Worm (Caenorhabditis elegans): ENCODE measurements around the gene gly-11.
A peak's percentile ranks its signal among the peaks of the same experiment; 100 is the strongest.

The gly-11 gene

DNA sequence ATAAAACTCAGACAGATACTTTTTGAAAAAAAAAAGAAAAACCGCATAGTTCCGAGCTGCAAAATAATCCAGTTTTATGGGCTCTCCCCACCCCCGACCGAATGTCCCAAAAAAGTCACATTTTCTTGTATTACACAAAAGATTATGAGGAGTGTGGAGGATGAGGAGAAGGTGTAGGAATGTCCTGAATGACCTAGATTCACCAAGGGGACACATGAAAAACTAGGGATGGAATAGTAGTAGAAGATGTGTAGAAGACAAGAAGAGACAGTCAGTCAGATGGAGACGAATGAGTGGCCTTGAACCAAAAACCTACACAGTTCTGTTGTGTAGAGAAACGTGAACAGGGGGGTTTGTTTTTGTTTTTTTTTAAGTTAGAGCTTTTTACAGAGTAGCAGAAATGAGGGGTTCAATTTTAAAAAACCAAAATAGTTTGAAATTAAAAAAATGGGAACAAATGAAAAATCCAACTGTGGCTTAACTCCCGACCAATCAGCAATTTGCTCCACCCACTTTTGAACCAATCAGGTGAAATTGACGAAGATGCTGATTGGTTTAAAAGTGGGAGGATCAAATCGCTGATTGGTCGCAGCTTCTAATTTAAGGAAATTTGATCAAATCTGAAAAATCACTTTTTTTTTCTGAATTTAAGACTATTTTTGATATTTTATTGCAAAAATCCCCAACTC, 34.5 kb downstream of the gly-11 start:
- TF ChIP-seq nhr-77 (tag; optimal IDR thresholded peaks at IDR 0.05) = no peak
- no peak for TF ChIP-seq C34F6.9 (tag; optimal IDR thresholded peaks at IDR 0.05)
- no peak for TF ChIP-seq sem-4 (tag; optimal IDR thresholded peaks at IDR 0.05)
- no peak for TF ChIP-seq nhr-11 (tag; optimal IDR thresholded peaks at IDR 0.05)
- TF ChIP-seq ztf-11 (tag; optimal IDR thresholded peaks at IDR 0.05) = no peak
- no peak for TF ChIP-seq snpc-4 (tag; optimal IDR thresholded peaks at IDR 0.05)
- no peak for TF ChIP-seq unc-39 (tag; optimal IDR thresholded peaks at IDR 0.05)
- TF ChIP-seq mbf-1 (tag; optimal IDR thresholded peaks at IDR 0.05) = no peak
- no peak for TF ChIP-seq ztf-1 (GFP tag; conservative IDR thresholded peaks at IDR 0.05)
- TF ChIP-seq blmp-1 (tag; optimal IDR thresholded peaks at IDR 0.05; ENCODE audit: insufficient read depth) = no peak
- no peak for TF ChIP-seq ztf-4 (tag; optimal IDR thresholded peaks at IDR 0.05)

DNA sequence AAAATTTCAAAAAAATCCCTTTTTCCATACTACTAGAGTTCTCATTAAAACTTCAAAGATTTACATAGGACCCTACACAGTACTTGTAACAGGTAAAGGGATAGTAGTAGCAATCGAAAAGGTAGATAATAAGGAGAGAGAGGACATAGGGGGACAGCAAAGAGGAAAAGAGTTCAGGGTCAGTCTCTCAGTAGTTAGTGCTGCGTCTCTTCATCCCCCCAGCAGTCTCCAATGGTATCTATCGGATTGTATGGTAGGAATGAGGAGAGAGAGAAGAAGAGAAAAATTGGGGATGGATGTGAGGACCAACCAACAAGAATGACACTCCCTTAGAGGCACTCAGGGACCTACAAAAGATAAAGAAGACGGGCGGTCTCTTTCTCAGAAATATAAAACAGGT, 37.6 kb downstream of the gly-11 start:
- TF ChIP-seq lin-11 (tag; optimal IDR thresholded peaks at IDR 0.05) (no peak), nhr-12 (tag; optimal IDR thresholded peaks at IDR 0.05) (no peak), elt-1 (tag; optimal IDR thresholded peaks at IDR 0.05) (no peak), aly-2 (tag; optimal IDR thresholded peaks at IDR 0.05) (no peak), lin-13 (GFP tag; optimal IDR thresholded peaks at IDR 0.05) (no peak), nhr-6 (tag; optimal IDR thresholded peaks at IDR 0.05) (no peak), ama-1 (optimal IDR thresholded peaks at IDR 0.05) (no peak), zag-1 (tag; optimal IDR thresholded peaks at IDR 0.05) (no peak), nhr-10 (tag; optimal IDR thresholded peaks at IDR 0.05) (no peak), dmd-4 (tag; optimal IDR thresholded peaks at IDR 0.05) (no peak), nhr-23 (tag; optimal IDR thresholded peaks at IDR 0.05) (no peak)

DNA sequence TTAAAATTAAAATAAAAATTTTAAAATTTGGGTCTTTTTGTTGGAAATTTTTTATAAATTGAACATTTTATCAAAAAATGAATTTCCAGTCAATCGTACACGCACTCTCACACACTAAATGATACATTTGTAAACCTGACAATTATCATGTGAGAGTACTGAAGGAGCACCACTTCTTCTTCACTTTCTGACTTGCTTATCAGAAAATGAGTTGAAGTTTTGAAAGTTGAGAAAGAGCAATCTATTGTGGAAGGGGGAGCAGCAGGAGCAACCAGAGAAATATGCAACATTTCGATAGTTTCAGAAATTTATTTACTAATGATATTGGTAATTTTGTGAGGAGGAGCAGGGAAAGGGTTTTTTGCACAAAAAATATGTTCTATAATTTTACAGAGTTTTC, 38.8 kb downstream of the gly-11 start:
- TF ChIP-seq R02D3.7 (tag; optimal IDR thresholded peaks at IDR 0.05) (no peak), crh-2 (tag; optimal IDR thresholded peaks at IDR 0.05) (peak; percentile 21), sma-9 (GFP tag; optimal IDR thresholded peaks at IDR 0.05) (no peak), sma-9 (tag; optimal IDR thresholded peaks at IDR 0.05) (no peak), lin-39 (tag; optimal IDR thresholded peaks at IDR 0.05) (no peak), fos-1 (tag; optimal IDR thresholded peaks at IDR 0.05) (peak; percentile 90), mdl-1 (tag; optimal IDR thresholded peaks at IDR 0.05) (no peak), gmeb-1 (tag; optimal IDR thresholded peaks at IDR 0.05) (peak; percentile 9), dmd-4 (tag; optimal IDR thresholded peaks at IDR 0.05) (no peak)

DNA sequence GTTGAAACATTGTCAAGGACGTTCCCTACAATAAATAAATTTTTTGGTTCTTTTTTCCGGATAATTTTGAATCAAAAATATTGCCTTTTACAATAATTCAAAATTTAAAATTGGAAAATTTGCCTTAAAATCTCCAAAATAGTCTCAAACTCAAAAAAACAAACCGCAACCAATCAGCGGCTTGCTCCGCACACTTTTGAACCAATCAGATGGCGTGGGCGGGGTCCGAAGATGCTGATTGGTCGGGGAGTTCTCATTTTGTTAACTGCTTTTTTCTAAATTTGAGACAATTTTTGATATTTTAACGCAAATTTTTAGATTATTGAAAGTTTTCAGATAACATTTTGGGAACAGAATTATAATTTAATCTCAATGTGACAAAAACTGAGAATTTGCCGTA, 39.5 kb downstream of the gly-11 start:
- TF ChIP-seq zag-1 (tag; optimal IDR thresholded peaks at IDR 0.05) (no peak), nhr-21 (tag; optimal IDR thresholded peaks at IDR 0.05) (no peak), dmd-4 (tag; optimal IDR thresholded peaks at IDR 0.05) (no peak), elt-3 (tag; optimal IDR thresholded peaks at IDR 0.05) (no peak), ama-1 (optimal IDR thresholded peaks at IDR 0.05) (no peak), nhr-237 (tag; optimal IDR thresholded peaks at IDR 0.05) (no peak), nhr-25 (tag; optimal IDR thresholded peaks at IDR 0.05) (no peak), elt-1 (tag; optimal IDR thresholded peaks at IDR 0.05) (no peak), ceh-82 (tag; optimal IDR thresholded peaks at IDR 0.05) (no peak), skn-1 (tag; optimal IDR thresholded peaks at IDR 0.05) (no peak), gmeb-1 (tag; optimal IDR thresholded peaks at IDR 0.05) (no peak), crh-2 (tag; optimal IDR thresholded peaks at IDR 0.05) (no peak)

DNA sequence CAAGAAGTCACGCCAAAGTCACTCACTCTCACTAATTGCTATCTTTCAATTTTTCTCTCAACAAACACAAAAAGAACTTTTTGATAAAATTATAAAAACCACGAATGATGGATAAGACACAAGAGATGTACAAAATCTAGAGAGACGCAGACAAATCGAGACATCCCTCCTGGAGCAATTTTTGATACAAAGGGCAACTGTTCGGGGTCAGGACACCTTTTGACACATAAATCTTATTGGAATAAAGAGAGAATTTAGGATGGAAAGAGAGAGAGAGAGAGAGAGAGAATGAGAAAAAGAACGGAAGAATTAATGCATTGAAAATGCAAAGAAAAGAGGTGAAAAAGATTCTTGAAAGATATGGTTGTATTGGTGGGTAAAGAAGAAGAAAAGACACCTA, 40.0 kb downstream of the gly-11 start:
- TF ChIP-seq unc-39 (tag; optimal IDR thresholded peaks at IDR 0.05) = no peak
- TF ChIP-seq sma-9 (GFP tag; optimal IDR thresholded peaks at IDR 0.05) = peak; percentile 18
- TF ChIP-seq sma-9 (tag; optimal IDR thresholded peaks at IDR 0.05) = no peak
- TF ChIP-seq lsy-2 (tag; optimal IDR thresholded peaks at IDR 0.05) = peak in 1 of 2 experiments; percentile 20
- TF ChIP-seq unc-62 (GFP tag; optimal IDR thresholded peaks at IDR 0.05) = no peak
- TF ChIP-seq dmd-4 (tag; optimal IDR thresholded peaks at IDR 0.05) = no peak
- TF ChIP-seq nhr-77 (tag; optimal IDR thresholded peaks at IDR 0.05) = no peak
- no peak for TF ChIP-seq ZK546.5 (tag; optimal IDR thresholded peaks at IDR 0.05)
- TF ChIP-seq ceh-82 (tag; optimal IDR thresholded peaks at IDR 0.05) = no peak
- TF ChIP-seq ztf-11 (tag; optimal IDR thresholded peaks at IDR 0.05) = no peak
- TF ChIP-seq nhr-237 (tag; optimal IDR thresholded peaks at IDR 0.05) = no peak
- TF ChIP-seq nhr-6 (tag; optimal IDR thresholded peaks at IDR 0.05) = no peak
- TF ChIP-seq C34F6.9 (tag; optimal IDR thresholded peaks at IDR 0.05) = peak; percentile 45
- TF ChIP-seq ceh-16 (tag; optimal IDR thresholded peaks at IDR 0.05) = no peak
- TF ChIP-seq mab-5 (tag; optimal IDR thresholded peaks at IDR 0.05) = peak; percentile 58
- TF ChIP-seq nhr-10 (tag; optimal IDR thresholded peaks at IDR 0.05) = no peak
- TF ChIP-seq egl-27 (tag; optimal IDR thresholded peaks at IDR 0.05) = no peak
- no peak for TF ChIP-seq F13H6.1 (tag; optimal IDR thresholded peaks at IDR 0.05)
- no peak for TF ChIP-seq snpc-4 (tag; optimal IDR thresholded peaks at IDR 0.05)
